Fruit fly (Drosophila melanogaster): ENCODE data around the gene cal1.

dm6 chr3R:17121277-17121676 lies 33.2 kb downstream of the cal1 start, which contains the start of gene CG42779:
- no peak for TF ChIP-seq CG11696 (GFP tag; IDR thresholded peaks at IDR 0.05)
- TF ChIP-seq MBD-R2 (GFP tag; IDR thresholded peaks at IDR 0.05): no peak
- TF ChIP-seq Stat92E (GFP tag; optimal IDR thresholded peaks at IDR 0.05): no peak
- TF ChIP-seq Myb (GFP tag; optimal IDR thresholded peaks at IDR 0.05): no peak
- no peak for TF ChIP-seq nmo (GFP tag; optimal IDR thresholded peaks at IDR 0.05)
- no peak for TF ChIP-seq MESR4 (GFP tag; optimal IDR thresholded peaks at IDR 0.05)
- TF ChIP-seq Mes4 (GFP tag; optimal IDR thresholded peaks at IDR 0.05): no peak
- TF ChIP-seq unpg (GFP tag; optimal IDR thresholded peaks at IDR 0.05): no peak

Measured in whole organism, embryonic.